Fruit fly (Drosophila melanogaster): ENCODE results near the gene Xrcc2.

Gene Xrcc2

dm6 chrX:18547707-18548106, 47.8 kb downstream of the Xrcc2 start:
- TF ChIP-seq kay (GFP tag; ENCODE audit: borderline replicate concordance) (no peak), Mnt (GFP tag; optimal IDR thresholded peaks at IDR 0.05) (no peak), CG5204 (GFP tag; optimal IDR thresholded peaks at IDR 0.05) (no peak), cic (GFP tag; optimal IDR thresholded peaks at IDR 0.05) (no peak), toe (GFP tag; optimal IDR thresholded peaks at IDR 0.05) (no peak), bab1 (GFP tag; optimal IDR thresholded peaks at IDR 0.05) (no peak), CG11617 (GFP tag; optimal IDR thresholded peaks at IDR 0.05) (no peak), Hr96 (GFP tag; optimal IDR thresholded peaks at IDR 0.05) (no peak), Clk (GFP tag; optimal IDR thresholded peaks at IDR 0.05) (no peak), CG7101 (tag; optimal IDR thresholded peaks at IDR 0.05) (no peak), CG14711 (tag; optimal IDR thresholded peaks at IDR 0.05) (no peak), cnc (optimal IDR thresholded peaks at IDR 0.05) (no peak), CG12768 (GFP tag; optimal IDR thresholded peaks at IDR 0.05) (no peak), pad (GFP tag; optimal IDR thresholded peaks at IDR 0.05) (no peak), CG1620 (GFP tag; optimal IDR thresholded peaks at IDR 0.05) (no peak), tj (GFP tag; optimal IDR thresholded peaks at IDR 0.05) (no peak), ovo (GFP tag; optimal IDR thresholded peaks at IDR 0.05) (no peak)

DNA sequence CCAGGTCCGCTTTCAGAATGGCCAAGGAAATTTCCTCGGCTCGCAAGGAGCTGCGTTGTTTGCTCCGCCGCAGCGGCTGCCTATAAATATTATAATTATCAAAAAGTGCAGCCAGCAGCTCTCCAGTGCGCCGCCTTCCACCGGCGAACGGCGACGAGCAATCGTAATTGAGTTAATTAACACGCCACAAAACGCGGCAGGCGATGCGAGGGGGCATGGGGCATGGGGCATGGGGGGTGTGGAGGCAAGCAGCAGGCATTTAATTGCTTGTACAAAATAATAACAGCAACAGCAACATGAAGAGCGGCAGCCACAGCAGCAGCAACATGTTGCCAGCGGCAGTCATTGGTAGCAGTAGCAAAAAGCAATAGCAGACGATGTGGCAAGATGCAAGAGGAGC, 50.8 kb downstream of the Xrcc2 start:
- TF ChIP-seq Clk (GFP tag; optimal IDR thresholded peaks at IDR 0.05) (no peak), CG14711 (tag; optimal IDR thresholded peaks at IDR 0.05) (no peak), CG33017 (tag; optimal IDR thresholded peaks at IDR 0.05) (no peak), CG12768 (GFP tag; optimal IDR thresholded peaks at IDR 0.05) (no peak), pad (GFP tag; optimal IDR thresholded peaks at IDR 0.05) (no peak), CG7045 (GFP tag; optimal IDR thresholded peaks at IDR 0.05) (no peak), Hr96 (GFP tag; optimal IDR thresholded peaks at IDR 0.05) (no peak)
